Worm (Caenorhabditis elegans) whole organism, L4/young adult: Measurements from ENCODE around the gene srj-39.

Source experiments
- W03F9.2 ChIP-seq: fragments of 150-350 bp; optimal IDR thresholded peaks from 2 replicates; lab custom pipeline; 2014; ENCODE audit warnings: missing biosample characterization, missing genetic modification characterization
- dao-5 ChIP-seq: sonication (generic microtip); optimal IDR thresholded peaks from 2 replicates; lab custom pipeline; 2016; ENCODE audit warnings: missing genotype, missing genetic modification characterization, moderate library complexity, missing compliant biosample characterization
- him-1 ChIP-seq: sonication (generic microtip); optimal IDR thresholded peaks from 2 replicates; lab custom pipeline; 2016; ENCODE audit warnings: missing genotype, missing genetic modification reagents, missing genetic modification characterization, missing compliant biosample characterization

srj-39 gene

DNA sequence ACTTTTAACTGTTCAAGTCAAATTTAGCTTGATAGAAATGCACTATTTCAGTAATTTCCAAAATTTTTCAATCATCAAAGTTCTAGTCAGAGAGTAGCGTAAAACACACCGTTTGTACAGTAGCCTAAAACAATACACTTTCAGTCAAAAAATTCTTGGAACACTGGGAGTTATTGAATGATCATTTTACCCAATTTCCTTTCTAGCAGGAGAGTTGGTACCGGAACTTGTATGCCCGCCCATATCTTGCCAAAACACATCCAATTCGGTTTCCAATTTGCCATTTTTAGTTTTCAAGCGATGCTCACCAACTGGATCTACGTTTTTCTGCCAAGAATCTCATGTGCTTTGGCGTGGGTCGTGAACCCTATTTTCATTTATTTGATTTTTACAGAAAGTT is at the start of gene srj-39:
srj-39 (plus strand) TSS at position 301 of the 400 bp plus-strand sequence.
- no peak for TF ChIP-seq W03F9.2 (tag; lab: Kevin White, UChicago)
- TF ChIP-seq dao-5 (tag; lab: Kevin White, UChicago) = no peak

- no peak for TF ChIP-seq dao-5 (tag; lab: Kevin White, UChicago)
- TF ChIP-seq him-1 (tag; lab: Kevin White, UChicago) = no peak
- no peak for TF ChIP-seq W03F9.2 (tag; lab: Kevin White, UChicago)
Observed at ce11 chrV:4055025-4055424, 49.4 kb upstream of the srj-39 start, which contains the start of gene djr-1.2. Gene djr-1.2, minus strand, starts transcription at chrV:4055125.

ce11 chrV:4056203-4056602 is 48.2 kb upstream of the srj-39 start:
- no peak for TF ChIP-seq W03F9.2 (tag; lab: Kevin White, UChicago)
- TF ChIP-seq him-1 (tag; lab: Kevin White, UChicago) = no peak
- no peak for TF ChIP-seq dao-5 (tag; lab: Kevin White, UChicago)

ce11 chrV:4073455-4073854 is 30.9 kb upstream of the srj-39 start, which contains the start of gene otpl-2:
Gene otpl-2, plus strand, starts transcription at chrV:4073755.
- TF ChIP-seq him-1 (tag; lab: Kevin White, UChicago) (no peak), W03F9.2 (tag; lab: Kevin White, UChicago) (no peak), dao-5 (tag; lab: Kevin White, UChicago) (no peak)

DNA sequence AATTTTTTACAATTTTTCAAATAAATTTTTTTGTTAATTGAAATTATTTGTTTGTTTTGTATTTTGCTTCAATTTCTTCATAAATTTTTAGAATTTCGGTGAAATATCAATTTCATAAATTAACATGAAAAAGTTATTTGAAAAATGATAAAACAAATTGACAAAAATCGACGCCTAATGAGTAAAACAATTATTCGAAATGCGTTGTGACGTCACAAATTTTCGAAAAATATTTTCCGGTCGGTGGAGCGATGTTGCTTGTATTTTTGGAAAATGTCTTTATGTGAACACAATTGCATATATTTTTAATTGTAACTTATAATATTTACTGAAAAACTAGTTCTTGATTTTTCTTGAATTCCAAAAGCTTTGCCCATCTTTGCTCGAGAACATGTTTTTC is 23.9 kb upstream of the srj-39 start:
- TF ChIP-seq him-1 (tag; lab: Kevin White, UChicago) = no peak
- no peak for TF ChIP-seq W03F9.2 (tag; lab: Kevin White, UChicago)
- no peak for TF ChIP-seq dao-5 (tag; lab: Kevin White, UChicago)

ce11 chrV:4081283-4081682 is 23.1 kb upstream of the srj-39 start, which contains the start of gene srh-211:
Gene srh-211, minus strand, starts transcription at chrV:4081383.
- TF ChIP-seq him-1 (tag; lab: Kevin White, UChicago) (no peak), W03F9.2 (tag; lab: Kevin White, UChicago) (no peak), dao-5 (tag; lab: Kevin White, UChicago) (no peak)

DNA sequence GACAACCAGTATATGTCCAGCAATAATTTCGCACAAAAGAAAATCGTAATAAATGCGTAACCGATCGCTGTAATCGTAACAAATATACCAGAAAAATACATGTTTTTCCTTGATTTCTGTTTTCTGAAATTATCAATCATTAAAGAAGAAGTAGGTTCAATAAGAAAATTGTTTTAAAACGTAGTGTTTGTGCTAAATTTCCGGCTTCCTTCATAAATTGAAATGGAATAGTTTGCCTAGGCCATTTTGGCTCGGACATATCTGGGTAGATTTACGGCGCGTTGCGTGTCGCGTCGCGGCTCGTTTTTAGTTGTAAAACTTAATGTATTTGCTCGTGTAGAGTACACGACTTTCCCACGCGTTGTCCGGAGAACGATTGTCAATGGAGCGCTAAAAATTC is 21.4 kb upstream of the srj-39 start, which contains the start of gene F38H12.5:
F38H12.5 (minus strand) TSS at position 101 of the 400 bp plus-strand sequence.
- TF ChIP-seq him-1 (tag; lab: Kevin White, UChicago) (no peak), W03F9.2 (tag; lab: Kevin White, UChicago) (no peak), dao-5 (tag; lab: Kevin White, UChicago) (no peak)

DNA sequence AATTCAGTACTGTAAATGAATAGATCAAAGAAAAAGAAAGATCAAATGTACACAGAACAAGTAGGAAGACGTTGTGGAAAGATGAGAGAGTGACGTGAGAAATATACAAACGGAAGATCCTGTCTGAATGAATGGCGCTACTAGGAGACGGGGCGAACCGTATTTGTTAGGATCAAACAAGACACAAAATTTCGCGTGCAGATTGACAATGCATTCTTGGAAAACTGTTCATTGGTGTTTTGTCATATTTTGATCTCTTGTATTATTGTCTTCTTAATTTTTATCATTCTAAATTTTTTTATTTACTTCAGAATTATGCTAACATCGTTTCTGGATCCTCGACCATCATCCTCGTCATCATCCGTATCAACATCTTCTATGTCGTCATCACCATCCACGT is 9.7 kb upstream of the srj-39 start, which contains the start of gene nhr-181:
nhr-181 (plus strand) TSS at position 301 of the 400 bp plus-strand sequence.
- no peak for TF ChIP-seq W03F9.2 (tag; lab: Kevin White, UChicago)
- TF ChIP-seq dao-5 (tag; lab: Kevin White, UChicago) = no peak
- TF ChIP-seq him-1 (tag; lab: Kevin White, UChicago) = no peak

- TF ChIP-seq dao-5 (tag; lab: Kevin White, UChicago) (no peak), him-1 (tag; lab: Kevin White, UChicago) (no peak), W03F9.2 (tag; lab: Kevin White, UChicago) (no peak)
Observed at ce11 chrV:4101567-4101966, 2.8 kb upstream of the srj-39 start, which contains the start of gene srj-40. Gene srj-40, plus strand, starts transcription at chrV:4101867.

DNA sequence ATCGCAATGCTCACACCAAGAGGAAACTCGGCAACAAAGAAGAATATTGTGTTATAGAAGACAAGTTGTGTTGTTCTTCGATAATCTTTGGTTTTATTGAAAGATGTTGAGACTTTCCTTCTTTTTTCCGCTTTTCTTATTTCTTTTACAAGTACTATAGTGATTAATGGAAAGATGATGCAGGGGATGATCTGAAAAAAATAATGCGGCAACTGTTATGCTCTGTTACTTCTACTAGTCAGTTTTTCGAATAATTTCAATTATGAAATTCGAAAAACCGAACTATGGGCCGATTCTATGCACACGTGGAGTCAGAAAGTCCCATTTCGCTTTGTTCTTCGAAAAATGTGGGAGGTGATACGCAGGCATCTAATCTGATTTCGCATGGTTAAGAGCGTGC is 2.3 kb downstream of the srj-39 start:
- TF ChIP-seq W03F9.2 (tag; lab: Kevin White, UChicago) = no peak

DNA sequence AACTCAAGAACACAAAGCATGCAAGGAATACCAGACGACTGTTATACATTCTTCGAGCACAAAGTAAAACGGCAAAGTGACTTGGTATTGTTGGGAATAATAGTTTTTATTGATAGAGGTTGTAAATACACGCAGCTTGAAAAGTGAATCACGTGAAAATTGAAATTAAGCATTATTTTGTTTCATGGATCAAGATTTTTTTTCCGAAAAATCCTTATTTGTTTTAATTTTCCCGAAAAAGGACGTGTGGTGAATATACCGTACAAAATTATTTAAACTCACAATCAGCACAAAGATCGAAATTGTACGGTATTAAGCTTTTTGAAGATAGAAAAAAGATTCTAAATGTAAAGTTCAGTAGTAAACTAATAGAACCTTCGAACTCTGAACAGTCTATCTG is 5.5 kb downstream of the srj-39 start, which contains the start of gene clc-18:
clc-18 (minus strand) TSS at position 101 of the 400 bp plus-strand sequence.
- TF ChIP-seq W03F9.2 (tag; lab: Kevin White, UChicago) = no peak

- TF ChIP-seq him-1 (tag; lab: Kevin White, UChicago) (no peak), W03F9.2 (tag; lab: Kevin White, UChicago) (no peak), dao-5 (tag; lab: Kevin White, UChicago) (no peak)
Observed at ce11 chrV:4112516-4112915, 8.1 kb downstream of the srj-39 start, which contains the start of gene srw-134. Gene srw-134, minus strand, starts transcription at chrV:4112616.

ce11 chrV:4114627-4115026 is 10.2 kb downstream of the srj-39 start, which contains the start of gene srw-133:
Gene srw-133, minus strand, starts transcription at chrV:4114727.
- no peak for TF ChIP-seq dao-5 (tag; lab: Kevin White, UChicago)
- TF ChIP-seq W03F9.2 (tag; lab: Kevin White, UChicago) = no peak
- TF ChIP-seq him-1 (tag; lab: Kevin White, UChicago) = no peak

ce11 chrV:4116071-4116470 is 11.7 kb downstream of the srj-39 start, which contains the start of gene T05B4.8:
Gene T05B4.8, minus strand, starts transcription at chrV:4116171.
- TF ChIP-seq him-1 (tag; lab: Kevin White, UChicago) = no peak
- TF ChIP-seq W03F9.2 (tag; lab: Kevin White, UChicago) = no peak
- no peak for TF ChIP-seq dao-5 (tag; lab: Kevin White, UChicago)
